Worm (Caenorhabditis elegans): ENCODE data around the gene puf-6.

DNA sequence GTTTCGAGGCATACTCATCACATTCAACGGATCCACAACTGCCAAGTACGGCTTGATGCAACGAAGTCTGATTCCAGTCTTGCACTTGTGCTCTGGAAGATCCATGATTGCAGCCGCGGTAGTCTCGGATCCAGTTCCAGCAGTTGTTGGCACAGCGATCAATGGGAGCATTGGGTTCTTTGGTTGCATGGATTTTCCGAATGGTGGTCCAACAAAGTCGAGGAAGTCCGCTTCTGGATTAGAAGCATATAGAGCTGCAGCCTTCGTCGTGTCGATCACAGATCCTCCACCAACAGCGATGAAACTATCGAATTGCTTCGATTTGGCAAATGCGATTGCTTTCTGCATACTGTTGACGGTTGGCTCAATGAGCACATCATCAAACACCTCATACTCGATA is 47.9 kb downstream of the puf-6 start:
- no peak for TF ChIP-seq lin-13 (GFP tag; optimal IDR thresholded peaks at IDR 0.05)
- TF ChIP-seq isw-1 (GFP tag; IDR thresholded peaks at IDR 0.05) = no peak
- TF ChIP-seq tbx-2 (tag; optimal IDR thresholded peaks at IDR 0.05) = no peak
- TF ChIP-seq efl-1 (optimal IDR thresholded peaks at IDR 0.05) = no peak
- TF ChIP-seq efl-1 (GFP tag; optimal IDR thresholded peaks at IDR 0.05 in 1 of 2) = no peak
- no peak for TF ChIP-seq unc-86 (tag; optimal IDR thresholded peaks at IDR 0.05)
- TF ChIP-seq aly-2 (tag; optimal IDR thresholded peaks at IDR 0.05) = no peak
- TF ChIP-seq lin-39 (tag; optimal IDR thresholded peaks at IDR 0.05) = no peak
- TF ChIP-seq xbp-1 (tag; optimal IDR thresholded peaks at IDR 0.05) = no peak
- TF ChIP-seq aha-1 (tag; optimal IDR thresholded peaks at IDR 0.05) = no peak
- no peak for TF ChIP-seq egl-13 (tag; optimal IDR thresholded peaks at IDR 0.05)
- no peak for TF ChIP-seq mep-1 (tag; optimal IDR thresholded peaks at IDR 0.05)
